Fruit fly (Drosophila melanogaster) whole organism, embryonic: ENCODE data around the gene Ifrd1.

Experiments used
- Awh ChIP-seq: fragments of 200-800 bp; sonication (Bioruptor generic); IDR thresholded peaks from 2 replicates; pipeline ENCODE4, ENCODE4 v1.3.6; 2022; ENCODE audit warnings: missing biosample characterization, missing genetic modification characterization
- CG11560 ChIP-seq: fragments of 200-800 bp; sonication (Bioruptor generic); IDR thresholded peaks from 3 replicates; pipeline ENCODE4 v1.3.6; 2022; ENCODE audit warnings: missing biosample characterization, missing genetic modification characterization
- CG8359 ChIP-seq: fragments of 200-800 bp; sonication (Bioruptor generic); optimal IDR thresholded peaks from 2 replicates; lab custom pipeline; 2017; ENCODE audit warnings: missing biosample characterization, mild to moderate bottlenecking, missing genetic modification characterization, borderline replicate concordance
- Deaf1 ChIP-seq: fragments of 200-800 bp; optimal IDR thresholded peaks from 3 replicates; lab custom pipeline; 2019; ENCODE audit warnings: missing biosample characterization, mild to moderate bottlenecking, missing genetic modification characterization, moderate library complexity
- h ChIP-seq: fragments of >200 bp; optimal IDR thresholded peaks from 2 replicates; lab custom pipeline; 2017

- TF ChIP-seq Awh (GFP tag; lab: Robert Waterston, UW) (no peak), h (lab: Kevin White, UChicago) (no peak), Deaf1 (no peak), CG11560 (no peak), CG8359 (GFP tag; lab: Kevin White, UChicago) (no peak)
Observed at dm6 chr2L:2907776-2908175, 33.5 kb upstream of the Ifrd1 start.
